Worm (Caenorhabditis elegans) whole organism, late embryonic: ENCODE data around the gene ckk-1.

Experiments used
- C38D4.7 ChIP-seq: fragments of 200-800 bp; sonication (Bioruptor generic); optimal IDR thresholded peaks from 2 replicates; lab custom pipeline; 2018; ENCODE audit warnings: mild to moderate bottlenecking, missing genetic modification characterization, moderate library complexity, missing compliant biosample characterization
- K09A11.1 ChIP-seq: sonication (generic microtip); optimal IDR thresholded peaks from 2 replicates; lab custom pipeline; 2017; ENCODE audit warnings: antibody characterized with exemption, mild to moderate bottlenecking, missing genetic modification characterization, missing compliant biosample characterization; ENCODE audit not compliant: insufficient read depth
- ceh-34 ChIP-seq: sonication (generic microtip); optimal IDR thresholded peaks from 2 replicates; lab custom pipeline; 2016; ENCODE audit warnings: mild to moderate bottlenecking, missing genetic modification characterization, missing compliant biosample characterization
- elt-4 ChIP-seq: sonication (generic microtip); optimal IDR thresholded peaks from 2 replicates; lab custom pipeline; 2016; ENCODE audit warnings: missing genetic modification characterization, missing compliant biosample characterization
- ets-4 ChIP-seq: sonication (generic microtip); optimal IDR thresholded peaks from 2 replicates; lab custom pipeline; 2016; ENCODE audit warnings: missing genetic modification characterization, missing compliant biosample characterization
- fkh-6 ChIP-seq: sonication (generic microtip); optimal IDR thresholded peaks from 2 replicates; lab custom pipeline; 2016; ENCODE audit warnings: missing genetic modification characterization, missing compliant biosample characterization
- gmeb-2 ChIP-seq: sonication (generic microtip); optimal IDR thresholded peaks from 2 replicates; lab custom pipeline; 2016; ENCODE audit warnings: missing genetic modification characterization, inconsistent platforms, missing compliant biosample characterization
- hlh-8 ChIP-seq: sonication (generic microtip); optimal IDR thresholded peaks from 2 replicates; lab custom pipeline; 2016; ENCODE audit warnings: missing genotype, missing genetic modification characterization, missing compliant biosample characterization
- madf-2 ChIP-seq: sonication (generic microtip); optimal IDR thresholded peaks from 2 replicates; lab custom pipeline; 2017; ENCODE audit warnings: missing genetic modification characterization, missing compliant biosample characterization
- nfya-1 ChIP-seq: sonication (generic microtip); optimal IDR thresholded peaks from 2 replicates; lab custom pipeline; 2017; ENCODE audit warnings: missing genetic modification characterization, mild to moderate bottlenecking, missing compliant biosample characterization, antibody characterized with exemption, moderate library complexity
- nhr-232 ChIP-seq: sonication (generic microtip); optimal IDR thresholded peaks from 2 replicates; lab custom pipeline; 2016; ENCODE audit warnings: missing genetic modification characterization, missing compliant biosample characterization
- pag-3 ChIP-seq: sonication (generic microtip); optimal IDR thresholded peaks from 2 replicates; lab custom pipeline; 2016; ENCODE audit warnings: missing compliant biosample characterization, missing genetic modification characterization, borderline replicate concordance
- ref-2 ChIP-seq: sonication (generic microtip); optimal IDR thresholded peaks from 2 replicates; lab custom pipeline; 2016; ENCODE audit warnings: missing genetic modification characterization, missing compliant biosample characterization
- tbx-2 ChIP-seq: sonication (generic microtip); optimal IDR thresholded peaks from 2 replicates; lab custom pipeline; 2016; ENCODE audit warnings: missing genetic modification characterization, missing compliant biosample characterization
- unc-42 ChIP-seq: sonication (generic microtip); optimal IDR thresholded peaks from 2 replicates; lab custom pipeline; 2016; ENCODE audit warnings: missing genotype, missing genetic modification characterization, missing compliant biosample characterization

The ckk-1 gene

ce11 chrIII:5697266-5697665 lies 62.0 kb downstream of the ckk-1 start, which contains the start of gene B0336.7:
TSS of gene B0336.7 (minus strand) at chrIII:5697366.
- TF ChIP-seq K09A11.1 (tag; lab: Kevin White, UChicago): no peak
- no peak for TF ChIP-seq pag-3
- no peak for TF ChIP-seq hlh-8
- no peak for TF ChIP-seq elt-4 (tag; lab: Kevin White, UChicago)
- no peak for TF ChIP-seq fkh-6 (tag; lab: Kevin White, UChicago)
- TF ChIP-seq, all 69 proteins: peak for 0

ce11 chrIII:5697963-5698730 lies 62.9 kb downstream of the ckk-1 start, which contains the start of the genes lgg-3 and rgs-5:
TSS of gene lgg-3 (minus strand) at chrIII:5698013.
TSS of gene rgs-5 (plus strand) at chrIII:5698555.
- TF ChIP-seq nhr-232 (tag; lab: Kevin White, UChicago) (no peak), nfya-1 (peak; percentile 21), tbx-2 (no peak), unc-42 (tag; lab: Kevin White, UChicago) (peak; percentile 18), ceh-34 (tag; lab: Kevin White, UChicago) (no peak), ets-4 (tag; lab: Kevin White, UChicago) (peak; percentile 2), ref-2 (no peak), madf-2 (no peak), gmeb-2 (tag; lab: Kevin White, UChicago) (no peak)

DNA sequence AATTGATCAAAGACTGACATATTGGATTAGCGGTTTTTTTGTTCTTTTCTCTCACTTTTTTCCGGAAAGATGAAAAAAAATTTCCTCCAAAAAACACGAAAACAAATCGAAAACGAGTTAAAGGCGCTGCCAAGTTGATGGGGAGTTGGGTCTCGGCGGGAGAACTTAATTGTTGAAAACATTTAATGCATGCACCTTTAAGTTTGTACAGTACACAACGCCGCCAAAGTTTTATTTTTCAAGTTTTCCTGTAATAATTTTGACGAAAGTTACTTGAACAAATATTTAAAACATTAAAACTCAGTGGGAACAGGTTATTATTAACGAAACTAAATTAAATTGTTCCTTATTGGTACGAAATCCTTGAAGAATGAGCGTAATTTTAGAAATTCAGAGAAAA lies 66.2 kb downstream of the ckk-1 start:
- no peak for TF ChIP-seq hlh-8
- no peak for TF ChIP-seq C38D4.7
